Worm (Caenorhabditis elegans) whole organism, dauer: ENCODE data around the gene acs-4.

Experiments
- unc-62 ChIP-seq: sonication (generic microtip); optimal IDR thresholded peaks from 2 replicates; lab custom pipeline; 2017; ENCODE audit warnings: missing biosample characterization, missing genetic modification reagents, missing genetic modification characterization

The acs-4 gene

DNA sequence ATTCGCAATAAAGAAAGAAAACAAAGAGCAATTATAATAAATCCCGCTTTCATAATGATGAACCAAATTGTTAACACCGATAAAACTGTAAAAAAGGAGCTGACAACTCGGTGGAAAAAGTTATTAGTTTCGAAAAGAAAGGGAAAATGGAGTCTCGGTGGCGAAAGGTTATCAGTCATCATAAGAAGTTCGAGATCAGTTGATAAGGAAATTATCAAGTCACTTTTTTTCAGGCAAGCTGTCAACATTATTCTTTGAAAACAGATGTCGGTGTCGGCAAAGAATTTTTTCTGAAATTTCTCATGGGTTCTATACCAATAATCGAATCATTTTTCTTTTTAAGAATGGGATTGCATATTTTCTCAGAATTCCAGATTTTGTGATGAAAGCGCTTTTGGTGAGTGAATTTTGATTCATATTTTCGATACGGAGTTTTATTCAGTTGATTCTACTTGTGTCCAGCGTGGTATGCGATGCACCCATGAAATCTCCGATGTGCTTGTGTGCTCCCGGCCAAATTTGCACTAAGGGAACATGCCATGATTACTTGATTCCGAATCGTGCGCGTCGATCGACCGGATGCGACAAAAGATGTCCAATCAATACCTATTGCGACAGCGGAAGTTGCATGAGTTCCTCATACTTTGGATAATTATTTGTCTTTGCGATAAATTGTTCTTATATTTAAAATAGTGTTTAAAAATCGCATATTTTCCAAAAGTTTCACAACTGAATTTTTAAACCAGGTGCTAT, 20.8 kb downstream of the acs-4 start, which contains the start of the genes F37C12.21 and F37C12.10:
F37C12.21 (plus strand) TSS at position 58 of the 753 bp plus-strand sequence.
F37C12.10 (minus strand) TSS at position 85 of the 753 bp plus-strand sequence.
- TF ChIP-seq unc-62 (GFP tag; lab: Kevin White, UChicago), result no peak

- no peak for TF ChIP-seq unc-62 (GFP tag; lab: Kevin White, UChicago)
These were observed 22.0 kb downstream of the acs-4 start, which contains the start of gene rps-21 for ce11 chrIII:7189581-7190128. Gene rps-21 (minus strand): TSS chrIII:7189631.

ce11 chrIII:7192942-7193665, 25.5 kb downstream of the acs-4 start, which contains the start of gene mec-14:
Gene mec-14 (minus strand): TSS chrIII:7192992.
- no peak for TF ChIP-seq unc-62 (GFP tag; lab: Kevin White, UChicago)

DNA sequence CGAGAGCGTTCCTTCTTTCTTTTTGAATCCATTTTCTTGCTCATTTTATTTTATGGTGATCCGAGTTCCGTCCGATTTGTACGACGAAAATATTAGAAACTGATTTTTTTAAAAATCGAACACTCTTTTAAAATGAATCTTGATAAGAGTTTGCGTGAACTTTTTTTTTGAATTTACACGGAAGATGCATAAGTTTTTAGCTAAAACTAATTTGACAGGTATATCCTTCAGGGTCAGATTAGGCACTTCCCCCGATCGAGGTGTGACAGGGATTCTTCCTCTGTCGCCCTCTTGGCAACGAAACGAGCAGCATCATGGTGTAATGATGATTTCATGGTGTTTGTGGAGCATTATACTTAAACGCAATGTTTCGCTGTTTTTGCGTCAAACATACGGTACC, 27.7 kb downstream of the acs-4 start, which contains the start of gene F37C12.18:
F37C12.18 (minus strand) TSS at position 101 of the 400 bp plus-strand sequence.
- no peak for TF ChIP-seq unc-62 (GFP tag; lab: Kevin White, UChicago)

DNA sequence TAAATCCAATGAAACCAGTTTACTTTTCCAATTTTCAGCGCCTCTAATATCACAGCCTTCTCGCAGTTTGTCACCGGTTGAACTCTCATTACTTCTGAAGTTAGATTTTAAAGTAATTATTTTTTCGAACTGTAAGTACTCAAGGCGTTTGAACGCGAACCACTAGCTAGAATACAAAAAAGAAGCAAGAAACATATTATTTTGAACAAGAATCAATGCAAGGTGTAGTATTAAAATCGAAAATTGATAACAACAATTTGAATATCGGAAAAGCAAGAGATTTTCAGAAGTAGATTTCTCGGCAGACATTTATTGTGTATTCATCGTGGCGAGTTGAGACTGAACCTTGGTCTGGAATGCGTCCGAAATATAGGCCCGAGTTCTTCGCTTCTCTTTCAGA, 30.3 kb downstream of the acs-4 start, which contains the start of gene exos-9:
exos-9 (minus strand) TSS at position 101 of the 400 bp plus-strand sequence.
- TF ChIP-seq unc-62 (GFP tag; lab: Kevin White, UChicago), result no peak

ce11 chrIII:7198838-7199237, 31.2 kb downstream of the acs-4 start, which contains the start of gene pfd-5:
Gene pfd-5 (minus strand): TSS chrIII:7198884.
- TF ChIP-seq unc-62 (GFP tag; lab: Kevin White, UChicago), result no peak

ce11 chrIII:7199467-7199866, 31.8 kb downstream of the acs-4 start:
- TF ChIP-seq unc-62 (GFP tag; lab: Kevin White, UChicago), result no peak

DNA sequence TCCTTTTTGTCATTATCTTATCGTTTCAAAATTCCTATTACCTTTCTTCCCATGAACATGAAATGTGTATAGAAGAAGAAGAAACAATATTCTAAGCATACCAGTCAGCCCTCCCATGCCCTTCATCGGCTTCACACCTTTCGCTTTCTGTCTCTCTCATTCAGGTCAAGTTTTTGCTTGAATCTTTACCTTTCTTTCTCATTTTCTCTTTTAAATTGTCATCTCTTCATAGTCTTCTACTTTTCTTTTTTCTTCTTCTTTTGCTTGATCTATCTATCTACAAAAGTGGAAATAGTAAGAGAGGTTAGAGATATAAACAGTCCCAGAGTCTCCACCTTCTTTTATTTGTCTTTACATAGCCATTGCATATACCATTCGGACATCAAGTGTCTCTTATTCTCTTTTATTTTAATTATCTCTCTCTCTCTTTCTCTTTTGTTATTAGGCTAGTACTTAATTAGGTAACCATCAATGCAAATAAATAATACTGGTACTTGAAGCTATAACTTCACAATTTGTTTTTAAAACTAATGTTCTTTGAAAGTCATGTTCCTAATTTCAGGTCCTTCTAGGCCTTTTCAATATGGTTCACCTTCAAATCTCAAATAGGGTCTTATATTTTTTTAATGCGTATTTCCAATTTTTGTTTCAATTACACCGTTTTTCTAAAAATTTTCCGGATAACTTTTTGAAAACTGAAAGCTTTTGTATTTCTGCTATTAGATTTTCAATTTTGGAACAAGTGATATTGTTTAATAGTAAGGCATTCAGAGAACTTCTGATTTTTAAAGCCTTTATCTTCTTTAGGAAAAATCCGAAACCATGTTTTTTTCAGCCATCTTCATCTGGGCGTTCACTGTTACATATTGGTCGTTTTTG, 34.0 kb downstream of the acs-4 start, which contains the start of gene dpy-31:
dpy-31 (plus strand) TSS at position 829 of the 879 bp plus-strand sequence.
- TF ChIP-seq unc-62 (GFP tag; lab: Kevin White, UChicago), result no peak

ce11 chrIII:7203130-7203775, 35.6 kb downstream of the acs-4 start:
- TF ChIP-seq unc-62 (GFP tag; lab: Kevin White, UChicago), result no peak

- no peak for TF ChIP-seq unc-62 (GFP tag; lab: Kevin White, UChicago)
These were observed 40.4 kb downstream of the acs-4 start, which contains the start of gene rpl-6 for ce11 chrIII:7207903-7208497. Gene rpl-6 (plus strand): TSS chrIII:7208447.

DNA sequence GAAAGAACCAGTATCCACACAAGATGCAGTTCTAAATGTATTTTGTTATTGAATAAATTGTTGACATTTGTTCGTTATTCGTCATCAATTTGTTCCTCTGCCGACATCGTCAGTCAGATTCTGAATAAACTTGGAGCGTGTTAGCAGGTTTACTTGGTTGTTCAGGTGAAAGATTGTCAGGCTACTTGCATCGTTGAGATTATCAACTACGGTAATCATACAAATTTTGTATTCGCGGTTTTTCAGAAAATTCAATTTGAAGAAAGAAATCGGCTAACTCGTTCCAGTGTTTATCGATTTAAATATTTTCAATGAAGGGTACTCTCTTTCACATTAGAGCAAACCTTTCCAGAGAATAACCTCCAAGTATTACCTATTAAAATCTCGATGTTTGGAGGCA, 42.1 kb downstream of the acs-4 start, which contains the start of gene R151.2:
R151.2 (plus strand) TSS at position 247 of the 400 bp plus-strand sequence.
- no peak for TF ChIP-seq unc-62 (GFP tag; lab: Kevin White, UChicago)

ce11 chrIII:7210486-7210885, 42.8 kb downstream of the acs-4 start:
- no peak for TF ChIP-seq unc-62 (GFP tag; lab: Kevin White, UChicago)

ce11 chrIII:7212028-7212427, 44.4 kb downstream of the acs-4 start:
- TF ChIP-seq unc-62 (GFP tag; lab: Kevin White, UChicago), result no peak

- no peak for TF ChIP-seq unc-62 (GFP tag; lab: Kevin White, UChicago)
These were observed 47.9 kb downstream of the acs-4 start for ce11 chrIII:7215532-7215931.
